Fruit fly (Drosophila melanogaster): Measurements from ENCODE around the gene Ype.

The Ype gene

DNA sequence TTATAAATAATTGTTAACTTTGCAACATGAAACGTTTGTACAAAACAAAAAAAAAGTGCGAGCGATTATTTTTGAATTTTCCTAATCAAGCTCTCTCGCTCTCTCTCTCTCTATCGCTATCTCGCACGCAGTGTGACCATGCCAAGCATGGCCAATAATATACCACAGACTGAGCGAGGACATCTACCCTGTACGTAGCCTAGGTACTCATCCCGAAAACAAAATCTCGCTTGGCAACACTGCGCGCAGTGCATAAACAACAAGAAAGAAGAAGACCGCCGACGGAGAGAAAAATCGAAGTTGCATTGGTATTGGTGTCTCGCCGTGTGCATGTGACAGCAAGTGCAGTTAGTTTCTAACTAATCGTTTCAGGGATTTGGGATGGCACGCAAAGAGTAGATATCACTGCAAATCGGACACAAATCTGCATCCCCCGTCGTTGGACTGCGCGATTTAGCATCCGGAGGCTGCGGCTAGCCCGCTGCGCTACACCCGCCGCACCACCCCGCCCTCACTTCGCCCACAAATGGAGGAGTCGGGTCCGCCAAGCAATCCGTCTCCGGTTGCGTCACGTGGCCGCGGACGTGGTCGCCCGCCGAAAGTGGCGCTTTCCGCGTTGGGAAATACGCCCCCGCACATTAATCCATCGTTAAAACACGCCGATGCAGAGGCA, 25.9 kb upstream of the Ype start, which contains the start of the genes CG1998 and Set2 (continued):
- no peak for TF ChIP-seq da (GFP tag; optimal IDR thresholded peaks at IDR 0.05)

- TF ChIP-seq eyg (GFP tag; optimal IDR thresholded peaks at IDR 0.05) (no peak), D19A (tag; optimal IDR thresholded peaks at IDR 0.05) (peak; percentile 79), exex (tag; optimal IDR thresholded peaks at IDR 0.05) (no peak), da (GFP tag; optimal IDR thresholded peaks at IDR 0.05) (no peak), Gsc (GFP tag; IDR thresholded peaks at IDR 0.05) (no peak), CG30403 (GFP tag; optimal IDR thresholded peaks at IDR 0.05) (no peak), CG14710 (tag; optimal IDR thresholded peaks at IDR 0.05) (no peak), CG31365 (tag; optimal IDR thresholded peaks at IDR 0.05) (no peak), mld (GFP tag; IDR thresholded peaks at IDR 0.05; ENCODE audit: partially characterized antibody) (0 out of 3 replicates have a peak, but pooled peaks have one; percentile 40), hkb (optimal IDR thresholded peaks at IDR 0.05) (no peak), hkb (GFP tag; IDR thresholded peaks at IDR 0.05) (no peak), Trl (optimal IDR thresholded peaks at IDR 0.05) (peak; percentile 32 to 41), Trl (GFP tag; optimal IDR thresholded peaks at IDR 0.05) (no peak), CG31441 (GFP tag; IDR thresholded peaks at IDR 0.05) (no peak), CG8290 (GFP tag; optimal IDR thresholded peaks at IDR 0.05) (no peak), CG8290 (tag; optimal IDR thresholded peaks at IDR 0.05) (no peak), CG7786 (GFP tag; optimal IDR thresholded peaks at IDR 0.05) (no peak), jigr1 (GFP tag; IDR thresholded peaks at IDR 0.05) (no peak), D (optimal IDR thresholded peaks at IDR 0.05) (no peak), D (GFP tag; optimal IDR thresholded peaks at IDR 0.05) (no peak), HLH4C (GFP tag; IDR thresholded peaks at IDR 0.05; ENCODE audit: partially characterized antibody) (no peak), z (GFP tag; IDR thresholded peaks at IDR 0.05) (no peak), CG1529 (GFP tag; optimal IDR thresholded peaks at IDR 0.05) (no peak), sc (optimal IDR thresholded peaks at IDR 0.05) (no peak), sc (GFP tag; optimal IDR thresholded peaks at IDR 0.05) (no peak), CG10267 (tag; optimal IDR thresholded peaks at IDR 0.05) (no peak), Hr51 (GFP tag; optimal IDR thresholded peaks at IDR 0.05) (no peak), dysf (GFP tag; IDR thresholded peaks at IDR 0.05) (0 out of 3 replicates have a peak, but pooled peaks have one; percentile 17), CG4424 (GFP tag; optimal IDR thresholded peaks at IDR 0.05) (no peak), Ets97D (GFP tag; optimal IDR thresholded peaks at IDR 0.05) (no peak), lov (optimal IDR thresholded peaks at IDR 0.05) (no peak), lov (GFP tag; IDR thresholded peaks at IDR 0.05) (no peak), PHDP (tag; optimal IDR thresholded peaks at IDR 0.05) (no peak), Hsf (GFP tag; optimal IDR thresholded peaks at IDR 0.05) (no peak), Dp (GFP tag; optimal IDR thresholded peaks at IDR 0.05) (no peak), bigmax (GFP tag; optimal IDR thresholded peaks at IDR 0.05) (no peak), abd-A (tag; optimal IDR thresholded peaks at IDR 0.05) (no peak), lmd (GFP tag; IDR thresholded peaks at IDR 0.05) (no peak), Pdp1 (GFP tag; optimal IDR thresholded peaks at IDR 0.05) (peak in 1 of 2 experiments; percentile 55), en (GFP tag; optimal IDR thresholded peaks at IDR 0.05) (no peak), CG7928 (GFP tag; optimal IDR thresholded peaks at IDR 0.05) (no peak), nerfin-1 (tag; optimal IDR thresholded peaks at IDR 0.05) (no peak), ftz-f1 (GFP tag; optimal IDR thresholded peaks at IDR 0.05) (no peak), CG18619 (GFP tag; optimal IDR thresholded peaks at IDR 0.05) (no peak), gcm2 (GFP tag; optimal IDR thresholded peaks at IDR 0.05) (no peak), Awh (GFP tag; IDR thresholded peaks at IDR 0.05) (no peak), Xrp1 (GFP tag; IDR thresholded peaks at IDR 0.05) (no peak), gcm (GFP tag; optimal IDR thresholded peaks at IDR 0.05) (no peak), C15 (GFP tag; IDR thresholded peaks at IDR 0.05) (no peak)
Measured at dm6 chrX:13411376-13411973, 24.3 kb upstream of the Ype start.
